Worm (Caenorhabditis elegans): Measurements from ENCODE around the gene eef-1B.1.

DNA sequence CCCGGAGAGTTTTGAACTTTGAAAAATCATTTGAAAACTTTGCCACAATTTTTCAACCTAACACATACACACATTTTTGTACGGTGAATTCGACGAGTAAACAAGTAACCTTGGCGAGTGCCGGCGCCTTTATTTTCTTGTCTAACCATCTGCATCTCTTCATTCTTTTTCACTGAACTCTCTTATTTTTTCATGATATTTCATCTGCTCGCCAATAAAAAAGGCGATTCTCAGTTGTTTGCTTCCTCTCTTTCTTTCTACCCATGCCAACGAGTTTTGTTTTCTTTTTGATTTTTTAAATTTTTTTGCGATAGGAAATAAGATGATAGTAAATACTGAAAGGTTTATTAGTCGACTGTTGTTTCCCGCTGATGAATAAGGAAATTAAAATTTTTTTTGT is 5.5 kb upstream of the eef-1B.1 start:
- TF ChIP-seq zip-5 (tag; optimal IDR thresholded peaks at IDR 0.05) (no peak), nfya-1 (tag; optimal IDR thresholded peaks at IDR 0.05) (no peak), ceh-9 (tag; optimal IDR thresholded peaks at IDR 0.05) (no peak), ceh-31 (tag; optimal IDR thresholded peaks at IDR 0.05) (no peak), hlh-30 (tag; optimal IDR thresholded peaks at IDR 0.05; ENCODE audit: insufficient read depth) (no peak), K02D7.2 (tag; optimal IDR thresholded peaks at IDR 0.05) (no peak), nhr-11 (tag; optimal IDR thresholded peaks at IDR 0.05) (no peak), pha-4 (tag; optimal IDR thresholded peaks at IDR 0.05) (no peak), syd-9 (tag; optimal IDR thresholded peaks at IDR 0.05) (no peak), ceh-2 (tag; optimal IDR thresholded peaks at IDR 0.05) (no peak)

Measured in whole organism, late embryonic.